Worm (Caenorhabditis elegans) whole organism, L1 larva: ENCODE results near the gene W10G6.1.
"Not testable (repeated sequence)": the region's sequence is repeated elsewhere in the genome, so short reads cannot be mapped to it uniquely, and the experiment has no call there.

ENCODE experiments used
- C04F5.9 ChIP-seq: sonication (generic microtip); optimal IDR thresholded peaks from 2 replicates; lab custom pipeline; 2016; ENCODE audit warnings: missing genetic modification characterization, missing compliant biosample characterization
- Y116A8C.19 ChIP-seq: sonication (generic microtip); optimal IDR thresholded peaks from 2 replicates; lab custom pipeline; 2016; ENCODE audit warnings: missing compliant biosample characterization, missing genetic modification characterization, borderline replicate concordance
- ama-1 ChIP-seq: fragments of 150-350 bp; optimal IDR thresholded peaks from 2 replicates; lab custom pipeline; 2014
- blmp-1 ChIP-seq: fragments of 150-350 bp; optimal IDR thresholded peaks from 2 replicates; lab custom pipeline; 2014; ENCODE audit warnings: missing biosample characterization, missing genetic modification characterization
- ceh-8 ChIP-seq: fragments of 200-800 bp; sonication (Bioruptor generic); optimal IDR thresholded peaks from 2 replicates; lab custom pipeline; 2018; ENCODE audit warnings: mild to moderate bottlenecking, missing genetic modification characterization, moderate library complexity, missing compliant biosample characterization
- ceh-88 ChIP-seq: fragments of 200-800 bp; sonication (Bioruptor generic); IDR thresholded peaks from 2 replicates; pipeline ENCODE4 v1.3.6; 2022; ENCODE audit warnings: missing genetic modification characterization, missing compliant biosample characterization
- ceh-90 ChIP-seq: sonication (generic microtip); optimal IDR thresholded peaks from 2 replicates; lab custom pipeline; 2016; ENCODE audit warnings: missing genetic modification characterization, missing compliant biosample characterization
- efl-1 ChIP-seq, 4 experiments: fragments of 150-350 bp; optimal IDR thresholded peaks in 3 of 4; peaks in 1 of 4; 1 replicate in 1 of 4; 2 replicates in 3 of 4; lab custom pipeline; 2014; ENCODE audit warnings: missing biosample characterization in 2 of 4, missing genetic modification characterization in 2 of 4, missing genetic modification reagents in 2 of 4
- efl-3 ChIP-seq: fragments of 200-800 bp; sonication (Bioruptor generic); optimal IDR thresholded peaks from 2 replicates; lab custom pipeline; 2018; ENCODE audit warnings: mild to moderate bottlenecking, missing genetic modification characterization, missing compliant biosample characterization
- egl-27 ChIP-seq, 2 experiments: fragments of 150-350 bp in 1 of 2; sonication (generic microtip); optimal IDR thresholded peaks; 3 replicates each; lab custom pipeline; 2017 to 2018; ENCODE audit warnings: missing biosample characterization in 2 of 2, missing genetic modification characterization in 2 of 2, missing genetic modification reagents in 2 of 2
- elt-2 ChIP-seq: sonication (generic microtip); optimal IDR thresholded peaks from 2 replicates; lab custom pipeline; 2016; ENCODE audit warnings: missing genetic modification characterization, mild to moderate bottlenecking, inconsistent platforms, missing compliant biosample characterization, missing genetic modification reagents
- fkh-4 ChIP-seq: sonication (generic microtip); optimal IDR thresholded peaks from 2 replicates; lab custom pipeline; 2016; ENCODE audit warnings: missing compliant biosample characterization, missing genetic modification characterization, borderline replicate concordance
- fkh-8 ChIP-seq: sonication (generic microtip); optimal IDR thresholded peaks from 2 replicates; lab custom pipeline; 2016; ENCODE audit warnings: mild to moderate bottlenecking, missing genetic modification characterization, missing compliant biosample characterization
- isw-1 ChIP-seq: fragments of 200-800 bp; sonication (Bioruptor generic); IDR thresholded peaks from 2 replicates; pipeline ENCODE4 v1.3.6; 2022; ENCODE audit warnings: missing genetic modification characterization, missing compliant biosample characterization
- lin-13 ChIP-seq: fragments of 150-350 bp; optimal IDR thresholded peaks from 2 replicates; lab custom pipeline; 2014; ENCODE audit warnings: missing biosample characterization, missing genetic modification reagents, missing genetic modification characterization
- lin-15B ChIP-seq: fragments of 150-350 bp; sonication (generic microtip); optimal IDR thresholded peaks from 3 replicates; lab custom pipeline; 2014; ENCODE audit warnings: missing biosample characterization, missing genetic modification characterization
- mab-9 ChIP-seq: fragments of 200-800 bp; sonication (Bioruptor generic); IDR thresholded peaks from 2 replicates; pipeline ENCODE4 v1.3.6; 2022; ENCODE audit warnings: missing genetic modification reagents, missing genetic modification characterization, missing compliant biosample characterization
- nhr-11 ChIP-seq: fragments of 150-350 bp; optimal IDR thresholded peaks from 2 replicates; lab custom pipeline; 2014; ENCODE audit warnings: missing biosample characterization, missing genetic modification characterization
- nhr-71 ChIP-seq: sonication (generic microtip); optimal IDR thresholded peaks from 2 replicates; lab custom pipeline; 2016; ENCODE audit warnings: mild to moderate bottlenecking, missing genetic modification characterization, moderate library complexity, missing compliant biosample characterization
- nhr-77 ChIP-seq: fragments of 150-350 bp; optimal IDR thresholded peaks from 2 replicates; lab custom pipeline; 2014; ENCODE audit warnings: missing biosample characterization, missing genetic modification characterization
- nhr-85 ChIP-seq: sonication (generic microtip); peaks from one replicate; lab custom pipeline; 2016; ENCODE audit warnings: missing genetic modification characterization, inconsistent platforms, missing compliant biosample characterization
- pag-3 ChIP-seq: sonication (generic microtip); optimal IDR thresholded peaks from 2 replicates; lab custom pipeline; 2017; ENCODE audit warnings: missing genetic modification characterization, mild to moderate bottlenecking, missing compliant biosample characterization, antibody characterized with exemption, borderline replicate concordance; ENCODE audit not compliant: insufficient read depth
- pax-3 ChIP-seq: fragments of 200-800 bp; sonication (Bioruptor generic); optimal IDR thresholded peaks from 2 replicates; lab custom pipeline; 2018; ENCODE audit warnings: mild to moderate bottlenecking, missing genetic modification characterization, moderate library complexity, missing compliant biosample characterization
- rnt-1 ChIP-seq: sonication (generic microtip); optimal IDR thresholded peaks from 2 replicates; lab custom pipeline; 2016; ENCODE audit warnings: mild to moderate bottlenecking, missing genetic modification characterization, moderate library complexity, missing compliant biosample characterization
- skn-1 ChIP-seq: fragments of 150-350 bp; optimal IDR thresholded peaks from 2 replicates; lab custom pipeline; 2014; ENCODE audit warnings: missing biosample characterization, missing genetic modification characterization
- sox-4 ChIP-seq: sonication (generic microtip); optimal IDR thresholded peaks from 2 replicates; lab custom pipeline; 2016; ENCODE audit warnings: missing genetic modification characterization, missing compliant biosample characterization
- sup-37 ChIP-seq: fragments of 200-800 bp; sonication (Bioruptor generic); optimal IDR thresholded peaks from 2 replicates; lab custom pipeline; 2018; ENCODE audit warnings: mild to moderate bottlenecking, missing genetic modification characterization, missing compliant biosample characterization
- tbx-2 ChIP-seq: sonication (generic microtip); optimal IDR thresholded peaks from 2 replicates; lab custom pipeline; 2016; ENCODE audit warnings: missing genetic modification characterization, missing compliant biosample characterization
- tlp-1 ChIP-seq: fragments of 150-350 bp; optimal IDR thresholded peaks from 2 replicates; lab custom pipeline; 2014; ENCODE audit warnings: missing biosample characterization, missing genetic modification characterization
- unc-30 ChIP-seq: sonication (generic microtip); optimal IDR thresholded peaks from 2 replicates; lab custom pipeline; 2017; ENCODE audit warnings: missing biosample characterization, missing genetic modification characterization
- unc-62 ChIP-seq: fragments of 150-350 bp; optimal IDR thresholded peaks from 2 replicates; lab custom pipeline; 2014; ENCODE audit warnings: missing biosample characterization, missing genetic modification reagents, missing genetic modification characterization
- vab-15 ChIP-seq: sonication (generic microtip); optimal IDR thresholded peaks from 2 replicates; lab custom pipeline; 2017; ENCODE audit warnings: missing genotype, mild to moderate bottlenecking, missing genetic modification characterization, missing compliant biosample characterization
- zip-4 ChIP-seq: fragments of 200-800 bp; sonication (Bioruptor generic); optimal IDR thresholded peaks from 2 replicates; lab custom pipeline; 2018; ENCODE audit warnings: mild to moderate bottlenecking, missing genetic modification characterization, moderate library complexity, missing compliant biosample characterization
- ztf-11 ChIP-seq, 2 experiments: sonication (generic microtip); optimal IDR thresholded peaks; 2 replicates each; lab custom pipeline; 2016 to 2017; ENCODE audit warnings: missing genetic modification characterization in 2 of 2, missing biosample characterization in 1 of 2, missing compliant biosample characterization in 1 of 2

The W10G6.1 gene

ce11 chrX:16219710-16220109, 25.3 kb upstream of the W10G6.1 start, which contains the start of gene F23A7.3:
F23A7.3 (plus strand) TSS chrX:16220010.
- TF ChIP-seq efl-1 (optimal IDR thresholded peaks at IDR 0.05; lab: Kevin White, UChicago), result not testable (repeated sequence)
- peak in 1 of 2 experiments; percentile 57 for TF ChIP-seq efl-1 (GFP tag; optimal IDR thresholded peaks at IDR 0.05 in 1 of 2; lab: Kevin White, UChicago)
- TF ChIP-seq, all 84 proteins: peak for 1; not testable (repeated sequence) for 83

DNA sequence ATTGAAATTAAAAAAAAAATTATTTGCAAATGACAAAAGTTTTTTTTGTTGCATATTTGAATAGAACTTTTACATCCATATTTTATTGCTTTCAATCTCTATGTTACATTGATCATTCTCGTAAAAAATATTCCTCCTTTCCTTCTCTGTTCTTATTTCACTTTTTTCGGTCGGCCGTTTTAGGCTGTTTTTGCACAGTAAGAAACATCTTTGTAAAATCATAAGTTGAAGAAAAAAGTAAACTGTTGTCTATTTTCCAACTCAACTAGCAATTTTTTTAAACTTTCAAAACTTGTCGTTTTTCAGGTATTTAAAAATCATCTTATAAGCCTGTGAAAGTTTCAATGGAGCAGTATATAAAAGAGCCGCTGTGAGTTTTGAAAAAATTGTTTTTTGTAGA, 16.4 kb upstream of the W10G6.1 start, which contains the start of gene F23A7.5:
Gene F23A7.5, plus strand, starts transcription at position 301 of the 400 bp plus-strand sequence.
- TF ChIP-seq fkh-4, result no peak
- TF ChIP-seq elt-2 (tag; lab: Kevin White, UChicago), result no peak
- no peak for TF ChIP-seq vab-15
- TF ChIP-seq ztf-11 (tag; optimal IDR thresholded peaks at IDR 0.05; lab: Kevin White, UChicago), result no peak
- TF ChIP-seq ama-1, result no peak
- TF ChIP-seq unc-62 (GFP tag; lab: Kevin White, UChicago), result no peak
- TF ChIP-seq lin-13 (GFP tag; lab: Kevin White, UChicago), result no peak
- TF ChIP-seq sox-4 (tag; lab: Kevin White, UChicago), result no peak
- TF ChIP-seq tlp-1 (tag; lab: Kevin White, UChicago), result no peak
- no peak for TF ChIP-seq egl-27 (tag; optimal IDR thresholded peaks at IDR 0.05; lab: Kevin White, UChicago)
- no peak for TF ChIP-seq ceh-8 (GFP tag; lab: Kevin White, UChicago)
- TF ChIP-seq, all 84 proteins: peak for 0

ce11 chrX:16240626-16241025, 4.4 kb upstream of the W10G6.1 start:
- TF ChIP-seq fkh-8 (tag; lab: Kevin White, UChicago) (no peak), rnt-1 (tag; lab: Kevin White, UChicago) (no peak), efl-1 (optimal IDR thresholded peaks at IDR 0.05; lab: Kevin White, UChicago) (no peak), efl-1 (GFP tag; optimal IDR thresholded peaks at IDR 0.05 in 1 of 2; lab: Kevin White, UChicago) (peak in 1 of 2 experiments; percentile 81)

DNA sequence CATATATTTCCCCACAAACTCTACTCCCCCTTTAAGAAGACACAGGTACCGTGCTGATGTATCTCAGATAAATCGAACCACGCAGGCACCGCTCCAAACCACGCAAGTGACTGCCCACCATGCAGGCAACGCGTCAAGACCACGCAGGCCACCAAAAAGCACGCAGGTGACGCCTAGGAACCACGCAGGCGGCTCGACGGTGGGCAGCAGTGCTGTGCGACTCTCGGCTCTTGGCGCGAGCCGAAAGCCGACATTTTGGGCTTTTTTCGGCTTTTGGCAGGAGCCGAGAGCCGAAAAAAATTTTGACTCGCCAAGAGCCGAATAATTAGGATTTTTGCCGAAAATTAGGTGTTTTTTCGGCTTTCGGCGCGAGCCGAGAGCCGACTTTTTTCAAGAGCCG, 1.9 kb upstream of the W10G6.1 start:
- TF ChIP-seq blmp-1 (tag; lab: Kevin White, UChicago) (no peak), lin-15B (tag; lab: Kevin White, UChicago) (no peak), mab-9 (no peak), nhr-11 (tag; lab: Kevin White, UChicago) (no peak), nhr-71 (tag; lab: Kevin White, UChicago) (no peak), pax-3 (tag; lab: Kevin White, UChicago) (no peak), ztf-11 (tag; optimal IDR thresholded peaks at IDR 0.05; lab: Kevin White, UChicago) (no peak), nhr-77 (tag; lab: Kevin White, UChicago) (no peak), unc-30 (tag; lab: Kevin White, UChicago) (no peak), ceh-88 (no peak), tbx-2 (tag; lab: Kevin White, UChicago) (no peak), Y116A8C.19 (tag; lab: Kevin White, UChicago) (no peak), nhr-85 (no peak), efl-3 (GFP tag; lab: Kevin White, UChicago) (no peak), ceh-90 (tag; lab: Kevin White, UChicago) (no peak), C04F5.9 (no peak), isw-1 (no peak)
- TF ChIP-seq, all 84 proteins: peak for 0

DNA sequence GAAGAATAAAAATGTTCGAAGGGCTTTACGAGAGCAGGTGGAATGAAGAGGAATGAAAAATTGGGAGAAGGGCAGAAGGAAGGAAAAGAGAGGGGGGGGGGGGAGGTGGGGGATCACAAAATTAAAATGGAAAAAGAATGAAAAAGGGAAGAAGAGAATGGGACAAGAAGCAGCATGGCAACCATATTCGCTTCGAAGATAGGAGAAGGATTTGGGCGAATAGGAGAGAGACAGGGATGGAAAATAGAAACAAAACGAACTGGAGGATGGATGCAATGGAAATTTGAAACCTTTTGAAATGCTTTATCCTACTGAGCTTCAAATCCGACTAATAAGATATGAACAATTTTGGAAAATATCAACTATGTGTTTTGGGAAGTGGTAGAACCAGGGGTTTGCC, 5.7 kb downstream of the W10G6.1 start, which contains the start of gene W10G6.6:
Gene W10G6.6, minus strand, starts transcription at position 101 of the 400 bp plus-strand sequence.
- no peak for TF ChIP-seq sup-37
- TF ChIP-seq skn-1, result no peak
- TF ChIP-seq pag-3 (tag; lab: Kevin White, UChicago), result no peak
- no peak for TF ChIP-seq zip-4
- TF ChIP-seq, all 84 proteins: peak for 0
